Fruit fly (Drosophila melanogaster): Measurements from ENCODE around the gene CG33710.

CG33710 gene

DNA sequence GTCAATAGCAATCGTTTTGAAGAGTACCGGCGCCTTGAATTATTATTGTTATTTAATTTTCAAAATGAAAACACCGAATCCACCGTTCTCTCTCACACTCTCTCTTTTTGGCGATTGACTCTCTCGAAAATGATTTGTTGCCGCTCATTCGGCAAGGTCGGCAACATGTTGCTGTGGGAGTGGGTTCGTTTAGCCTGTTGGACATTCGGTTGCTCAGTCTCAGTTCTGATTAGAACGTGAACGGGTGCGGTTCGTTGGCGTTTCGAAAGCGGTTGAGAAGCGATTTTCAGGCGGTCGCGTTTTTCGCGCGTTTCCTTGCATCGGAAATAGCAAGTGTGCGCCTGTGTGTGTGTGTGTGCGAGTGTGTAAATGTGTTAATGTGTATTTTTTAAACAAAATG is 13.6 kb downstream of the CG33710 start, which contains the start of gene Ac76E:
Gene Ac76E, plus strand, starts transcription at position 264 of the 400 bp plus-strand sequence.
- no peak; the same call in 1 of the 2 replicates for TF ChIP-seq sob (GFP tag; IDR thresholded peaks at IDR 0.05)
- TF ChIP-seq MTF-1 (GFP tag; optimal IDR thresholded peaks at IDR 0.05; ENCODE audit: borderline replicate concordance), result no peak
- no peak for TF ChIP-seq NC2α (GFP tag; optimal IDR thresholded peaks at IDR 0.05)
- no peak for TF ChIP-seq B-H2 (GFP tag; optimal IDR thresholded peaks at IDR 0.05)
- TF ChIP-seq crp (GFP tag; optimal IDR thresholded peaks at IDR 0.05), result no peak
- no peak for TF ChIP-seq Dek (tag; optimal IDR thresholded peaks at IDR 0.05)
- no peak for TF ChIP-seq CG8290 (GFP tag; optimal IDR thresholded peaks at IDR 0.05)
- TF ChIP-seq CG8290 (tag; optimal IDR thresholded peaks at IDR 0.05), result peak in 1 of 2 experiments; percentile 73
- peak; percentile 92 for TF ChIP-seq Jarid2 (GFP tag; optimal IDR thresholded peaks at IDR 0.05)
- TF ChIP-seq BtbVII (GFP tag; optimal IDR thresholded peaks at IDR 0.05), result peak; percentile 11
- TF ChIP-seq tna (GFP tag; IDR thresholded peaks at IDR 0.05; ENCODE audit: partially characterized antibody), result no peak; the same call in 1 of the 2 replicates
- peak; percentile 67 for TF ChIP-seq Bgb (GFP tag; IDR thresholded peaks at IDR 0.05; ENCODE audit: partially characterized antibody)
- peak; percentile 32 for TF ChIP-seq caup (GFP tag; optimal IDR thresholded peaks at IDR 0.05; ENCODE audit: severe bottlenecking)
- TF ChIP-seq CG11504 (tag; optimal IDR thresholded peaks at IDR 0.05), result peak; percentile 100
- TF ChIP-seq CG2199 (GFP tag; IDR thresholded peaks at IDR 0.05), result peak; percentile 60; the same call in 1 of the 3 replicates
- no peak for TF ChIP-seq Hr39 (optimal IDR thresholded peaks at IDR 0.05)
- TF ChIP-seq cas (GFP tag; IDR thresholded peaks at IDR 0.05), result no peak
- TF ChIP-seq NfI (GFP tag; optimal IDR thresholded peaks at IDR 0.05), result peak; percentile 13
- TF ChIP-seq CG9932 (GFP tag; IDR thresholded peaks at IDR 0.05), result peak; percentile 16; the same call in 1 of the 2 replicates
- TF ChIP-seq CG8478 (optimal IDR thresholded peaks at IDR 0.05), result no peak
- no peak for TF ChIP-seq CG12071 (GFP tag; optimal IDR thresholded peaks at IDR 0.05)
- TF ChIP-seq lab (GFP tag; optimal IDR thresholded peaks at IDR 0.05), result peak; percentile 51
- peak; percentile 9 for TF ChIP-seq CG13894 (tag; optimal IDR thresholded peaks at IDR 0.05)
- TF ChIP-seq sug (tag; optimal IDR thresholded peaks at IDR 0.05), result peak; percentile 24
- TF ChIP-seq cg (GFP tag; optimal IDR thresholded peaks at IDR 0.05), result peak; percentile 37
- no peak; the same call in 2 of the 3 replicates for TF ChIP-seq hb (GFP tag; IDR thresholded peaks at IDR 0.05; ENCODE audit: partially characterized antibody)
- TF ChIP-seq CG12104 (GFP tag; optimal IDR thresholded peaks at IDR 0.05), result no peak
- TF ChIP-seq H2.0 (GFP tag; IDR thresholded peaks at IDR 0.05), result no peak
- no peak for TF ChIP-seq CG11696 (GFP tag; IDR thresholded peaks at IDR 0.05)
- peak; percentile 99 for TF ChIP-seq CG8359 (GFP tag; optimal IDR thresholded peaks at IDR 0.05; ENCODE audit: borderline replicate concordance)
- TF ChIP-seq CG30431 (GFP tag; optimal IDR thresholded peaks at IDR 0.05), result no peak
- peak; percentile 15 for TF ChIP-seq CrebB (tag; optimal IDR thresholded peaks at IDR 0.05)
- TF ChIP-seq lilli (GFP tag; optimal IDR thresholded peaks at IDR 0.05), result peak; percentile 17
- TF ChIP-seq HmgZ (tag; optimal IDR thresholded peaks at IDR 0.05), result peak; percentile 56
- TF ChIP-seq CG4328 (GFP tag; optimal IDR thresholded peaks at IDR 0.05), result no peak
- no peak for TF ChIP-seq CTCF (GFP tag; optimal IDR thresholded peaks at IDR 0.05)
- TF ChIP-seq dmrt11E (tag; optimal IDR thresholded peaks at IDR 0.05), result no peak
- TF ChIP-seq CG33557 (GFP tag; optimal IDR thresholded peaks at IDR 0.05), result no peak
- TF ChIP-seq tin (GFP tag; optimal IDR thresholded peaks at IDR 0.05), result no peak
- peak; percentile 59 for TF ChIP-seq abd-A (tag; optimal IDR thresholded peaks at IDR 0.05)
- TF ChIP-seq Fer1 (GFP tag; optimal IDR thresholded peaks at IDR 0.05), result peak; percentile 40
- no peak for TF ChIP-seq Ada2b (GFP tag; IDR thresholded peaks at IDR 0.05)
- TF ChIP-seq Hmx (GFP tag; optimal IDR thresholded peaks at IDR 0.05), result no peak
- peak; percentile 45; the same call in 1 of the 2 replicates for TF ChIP-seq CG32532 (GFP tag; IDR thresholded peaks at IDR 0.05)
- TF ChIP-seq gt (GFP tag; IDR thresholded peaks at IDR 0.05), result no peak
- TF ChIP-seq CG6689 (GFP tag; IDR thresholded peaks at IDR 0.05), result no peak
- TF ChIP-seq CG13287 (GFP tag; IDR thresholded peaks at IDR 0.05; ENCODE audit: partially characterized antibody), result no peak; the same call in 1 of the 2 replicates
- no peak for TF ChIP-seq hkb (optimal IDR thresholded peaks at IDR 0.05)
- TF ChIP-seq hkb (GFP tag; IDR thresholded peaks at IDR 0.05), result peak; percentile 36; the same call in 1 of the 2 replicates
- no peak for TF ChIP-seq yki (optimal IDR thresholded peaks at IDR 0.05)
- peak; percentile 62 for TF ChIP-seq mirr (GFP tag; optimal IDR thresholded peaks at IDR 0.05)
- TF ChIP-seq CG17802 (tag; optimal IDR thresholded peaks at IDR 0.05), result no peak

All from whole organism, embryonic.